Worm (Caenorhabditis elegans): ENCODE data around the gene str-87.

Gene str-87

ce11 chrV:8994272-8994671, 6.3 kb upstream of the str-87 start:
- no peak for TF ChIP-seq rnt-1 (tag; optimal IDR thresholded peaks at IDR 0.05)
- TF ChIP-seq che-1 (tag; optimal IDR thresholded peaks at IDR 0.05), result no peak
- TF ChIP-seq ceh-24 (tag; optimal IDR thresholded peaks at IDR 0.05), result no peak

DNA sequence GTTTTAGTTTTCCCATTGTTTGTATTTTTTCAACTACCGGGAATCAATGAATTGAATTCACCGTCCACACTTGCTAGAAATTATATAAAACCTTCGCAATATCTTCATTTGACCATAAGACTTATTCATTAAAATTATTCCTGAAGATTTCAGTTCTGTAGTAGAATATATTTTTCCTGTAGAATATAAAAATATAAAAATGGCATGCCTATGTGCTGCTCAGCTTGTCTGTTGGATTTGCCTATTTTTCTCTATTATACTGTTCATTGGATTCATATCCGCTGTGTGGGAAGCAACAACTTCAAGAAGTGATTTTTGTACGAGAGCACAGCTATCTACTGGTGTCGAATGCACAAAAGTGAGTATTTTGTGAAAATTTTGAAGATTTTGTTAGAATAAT, 3.7 kb upstream of the str-87 start, which contains the start of gene F59E11.6:
Gene F59E11.6, plus strand, starts transcription at position 111 of the 400 bp plus-strand sequence.
- TF ChIP-seq sdc-2 (tag; optimal IDR thresholded peaks at IDR 0.05), result no peak
- TF ChIP-seq hlh-30 (tag; optimal IDR thresholded peaks at IDR 0.05; ENCODE audit: insufficient read depth), result no peak
- no peak for TF ChIP-seq hlh-13 (GFP tag; optimal IDR thresholded peaks at IDR 0.05)
- no peak for TF ChIP-seq ceh-6 (GFP tag; optimal IDR thresholded peaks at IDR 0.05)
- no peak for TF ChIP-seq ref-2 (tag; optimal IDR thresholded peaks at IDR 0.05)
- TF ChIP-seq ceh-24 (tag; optimal IDR thresholded peaks at IDR 0.05), result no peak
- no peak for TF ChIP-seq sox-4 (tag; optimal IDR thresholded peaks at IDR 0.05)
- no peak for TF ChIP-seq ceh-48 (tag; optimal IDR thresholded peaks at IDR 0.05)
- no peak for TF ChIP-seq rnt-1 (tag; optimal IDR thresholded peaks at IDR 0.05)
- TF ChIP-seq ceh-30 (tag; optimal IDR thresholded peaks at IDR 0.05), result no peak
- no peak for TF ChIP-seq ceh-18 (tag; optimal IDR thresholded peaks at IDR 0.05)
- no peak for TF ChIP-seq ahr-1 (tag; optimal IDR thresholded peaks at IDR 0.05)
- TF ChIP-seq lim-6 (tag; optimal IDR thresholded peaks at IDR 0.05), result no peak
- TF ChIP-seq tbx-7 (tag; optimal IDR thresholded peaks at IDR 0.05), result no peak

ce11 chrV:8990194-8990649, 2.2 kb upstream of the str-87 start, which contains the start of gene F59E11.7:
TSS of gene F59E11.7 (plus strand) at chrV:8990244.
- no peak for TF ChIP-seq nhr-232 (tag; optimal IDR thresholded peaks at IDR 0.05)
- TF ChIP-seq ama-1 (optimal IDR thresholded peaks at IDR 0.05), result no peak
- TF ChIP-seq ref-2 (tag; optimal IDR thresholded peaks at IDR 0.05), result no peak
- no peak for TF ChIP-seq zip-5 (tag; optimal IDR thresholded peaks at IDR 0.05)
- TF ChIP-seq sox-4 (tag; optimal IDR thresholded peaks at IDR 0.05), result no peak
- no peak for TF ChIP-seq sdc-2 (tag; optimal IDR thresholded peaks at IDR 0.05)
- no peak for TF ChIP-seq dmd-4 (tag; optimal IDR thresholded peaks at IDR 0.05; ENCODE audit: borderline replicate concordance)
- TF ChIP-seq tbx-2 (tag; optimal IDR thresholded peaks at IDR 0.05), result no peak
- no peak for TF ChIP-seq tbx-7 (tag; optimal IDR thresholded peaks at IDR 0.05)
- no peak for TF ChIP-seq unc-55 (GFP tag; optimal IDR thresholded peaks at IDR 0.05)

ce11 chrV:8985740-8986139, 2.3 kb downstream of the str-87 start, which contains the start of gene str-85:
TSS of gene str-85 (minus strand) at chrV:8985840.
- TF ChIP-seq lim-6 (tag; optimal IDR thresholded peaks at IDR 0.05), result no peak
- no peak for TF ChIP-seq odd-2 (tag; optimal IDR thresholded peaks at IDR 0.05)
- no peak for TF ChIP-seq ztf-16 (tag; optimal IDR thresholded peaks at IDR 0.05)
- TF ChIP-seq che-1 (tag; optimal IDR thresholded peaks at IDR 0.05), result no peak
- no peak for TF ChIP-seq C08G9.2 (tag; optimal IDR thresholded peaks at IDR 0.05)

DNA sequence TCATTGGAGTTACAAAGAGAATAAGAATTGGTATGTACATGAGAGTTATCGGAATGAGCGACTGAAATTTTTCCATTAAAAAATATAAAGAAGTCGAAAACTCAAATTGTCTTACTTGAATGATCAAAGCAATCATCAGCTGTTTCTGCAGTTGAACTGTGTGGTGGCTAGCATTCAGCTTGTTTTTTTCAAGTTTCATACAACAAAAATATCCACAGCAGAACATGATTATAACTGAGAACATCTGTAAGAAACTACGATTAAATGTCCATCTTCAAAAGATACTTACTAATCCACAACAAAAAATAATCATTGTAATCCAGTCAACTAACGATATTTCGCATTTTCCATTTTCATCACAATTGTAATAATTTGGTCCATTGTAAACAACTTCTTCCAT, 3.2 kb downstream of the str-87 start:
- no peak for TF ChIP-seq ceh-14 (tag; optimal IDR thresholded peaks at IDR 0.05)

- TF ChIP-seq pax-1 (tag; optimal IDR thresholded peaks at IDR 0.05) (no peak), hlh-30 (tag; optimal IDR thresholded peaks at IDR 0.05; ENCODE audit: insufficient read depth) (no peak), Y22D7AL.16 (tag; optimal IDR thresholded peaks at IDR 0.05) (no peak), ceh-14 (tag; optimal IDR thresholded peaks at IDR 0.05) (no peak), ets-4 (tag; optimal IDR thresholded peaks at IDR 0.05) (no peak), sdc-2 (tag; optimal IDR thresholded peaks at IDR 0.05) (no peak), dve-1 (tag; optimal IDR thresholded peaks at IDR 0.05) (no peak), ztf-16 (tag; optimal IDR thresholded peaks at IDR 0.05) (no peak), elt-4 (tag; optimal IDR thresholded peaks at IDR 0.05) (no peak), unc-86 (tag; optimal IDR thresholded peaks at IDR 0.05) (no peak), unc-3 (GFP tag; conservative IDR thresholded peaks at IDR 0.05) (no peak), unc-3 (tag; optimal IDR thresholded peaks at IDR 0.05) (no peak), F13H6.1 (tag; optimal IDR thresholded peaks at IDR 0.05) (no peak), mec-3 (tag; optimal IDR thresholded peaks at IDR 0.05; ENCODE audit: borderline replicate concordance) (no peak), fax-1 (tag; optimal IDR thresholded peaks at IDR 0.05) (no peak), ceh-2 (tag; optimal IDR thresholded peaks at IDR 0.05) (no peak), T23F11.4 (GFP tag; optimal IDR thresholded peaks at IDR 0.05) (no peak), madf-2 (tag; optimal IDR thresholded peaks at IDR 0.05) (no peak), ceh-19 (GFP tag; optimal IDR thresholded peaks at IDR 0.05) (no peak), ahr-1 (tag; optimal IDR thresholded peaks at IDR 0.05) (no peak)
These were observed 4.4 kb downstream of the str-87 start, which contains the start of gene str-86 for ce11 chrV:8983604-8984003. TSS of gene str-86 (minus strand) at chrV:8983704.

Data from whole organism, late embryonic.